Fruit fly (Drosophila melanogaster) whole organism, embryonic: ENCODE data around the gene JMJD5.

Experiments
- Aef1 ChIP-seq: fragments of 200-800 bp; sonication (Bioruptor generic); IDR thresholded peaks from 3 replicates; pipeline ENCODE4 v1.3.6; 2022; ENCODE audit warnings: missing biosample characterization, missing genetic modification characterization
- Antp ChIP-seq: fragments of 200-800 bp; sonication (Bioruptor generic); optimal IDR thresholded peaks from 3 replicates; lab custom pipeline; 2016; ENCODE audit warnings: missing biosample characterization, missing genetic modification characterization
- Atf3 ChIP-seq: fragments of 200-800 bp; sonication (Bioruptor generic); optimal IDR thresholded peaks from 3 replicates; lab custom pipeline; 2016; ENCODE audit warnings: missing biosample characterization, missing genetic modification characterization
- BEAF-32 ChIP-seq: fragments of 200-800 bp; sonication (Bioruptor generic); optimal IDR thresholded peaks from 3 replicates; lab custom pipeline; 2017; ENCODE audit warnings: missing biosample characterization, missing genetic modification characterization, mild to moderate bottlenecking, moderate library complexity, missing genetic modification reagents
- CG10147 ChIP-seq: fragments of 200-800 bp; sonication (Bioruptor generic); optimal IDR thresholded peaks from 2 replicates; lab custom pipeline; 2019; ENCODE audit warnings: missing biosample characterization, mild to moderate bottlenecking, missing genetic modification characterization, moderate library complexity
- CG10267 ChIP-seq: fragments of 200-800 bp; sonication (Bioruptor generic); optimal IDR thresholded peaks from 2 replicates; lab custom pipeline; 2018; ENCODE audit warnings: missing biosample characterization, mild to moderate bottlenecking, missing genetic modification characterization, moderate library complexity
- CG10462 ChIP-seq: fragments of 200-800 bp; sonication (Bioruptor generic); optimal IDR thresholded peaks from 2 replicates; lab custom pipeline; 2016; ENCODE audit warnings: missing biosample characterization, missing genetic modification characterization
- CG10959 ChIP-seq: fragments of 200-800 bp; sonication (Bioruptor generic); IDR thresholded peaks from 2 replicates; pipeline ENCODE4 v1.3.6; 2022; ENCODE audit warnings: missing biosample characterization, missing genetic modification characterization
- CG11696 ChIP-seq: fragments of 200-800 bp; sonication (Bioruptor generic); IDR thresholded peaks from 2 replicates; pipeline ENCODE4 v1.3.6; 2022; ENCODE audit warnings: missing biosample characterization, missing genetic modification characterization
- CG15011 ChIP-seq: fragments of 200-800 bp; sonication (Bioruptor generic); optimal IDR thresholded peaks from 3 replicates; lab custom pipeline; 2018; ENCODE audit warnings: missing biosample characterization, mild to moderate bottlenecking, missing genetic modification characterization
- CG17361 ChIP-seq: fragments of 200-800 bp; sonication (Bioruptor generic); IDR thresholded peaks from 3 replicates; pipeline ENCODE4 v1.3.6; 2022; ENCODE audit warnings: missing biosample characterization, missing genetic modification characterization
- CG1792 ChIP-seq: fragments of 200-800 bp; sonication (Bioruptor generic); optimal IDR thresholded peaks from 2 replicates; lab custom pipeline; 2016; ENCODE audit warnings: missing biosample characterization, missing genetic modification characterization
- CG33213 ChIP-seq: fragments of 200-800 bp; sonication (Bioruptor generic); optimal IDR thresholded peaks from 3 replicates; lab custom pipeline; 2016; ENCODE audit warnings: missing biosample characterization, missing genetic modification characterization
- CG4282 ChIP-seq: fragments of 200-800 bp; sonication (Bioruptor generic); optimal IDR thresholded peaks from 2 replicates; lab custom pipeline; 2016; ENCODE audit warnings: missing biosample characterization, missing genetic modification characterization
- CG43689 ChIP-seq: fragments of 200-800 bp; sonication (Bioruptor generic); IDR thresholded peaks from 2 replicates; pipeline ENCODE4 v1.3.6; 2022; ENCODE audit warnings: missing biosample characterization, missing genetic modification characterization
- CG4404 ChIP-seq: fragments of 200-800 bp; sonication (Bioruptor generic); IDR thresholded peaks from 2 replicates; pipeline ENCODE4 v1.3.6; 2022; ENCODE audit warnings: missing biosample characterization, missing genetic modification characterization
- CG4707 ChIP-seq: fragments of 200-800 bp; sonication (Bioruptor generic); optimal IDR thresholded peaks from 2 replicates; lab custom pipeline; 2018; ENCODE audit warnings: missing biosample characterization, mild to moderate bottlenecking, missing genetic modification characterization, moderate library complexity
- CG9609 ChIP-seq: fragments of 200-800 bp; sonication (Bioruptor generic); optimal IDR thresholded peaks from 3 replicates; lab custom pipeline; 2016; ENCODE audit warnings: missing biosample characterization, missing genetic modification characterization
- CG9876 ChIP-seq: fragments of 200-800 bp; sonication (Bioruptor generic); optimal IDR thresholded peaks from 2 replicates; lab custom pipeline; 2016; ENCODE audit warnings: missing biosample characterization, missing genetic modification characterization
- D19A ChIP-seq: fragments of 200-800 bp; optimal IDR thresholded peaks from 3 replicates; lab custom pipeline; 2019; ENCODE audit warnings: missing biosample characterization, mild to moderate bottlenecking, missing genetic modification characterization, moderate library complexity
- Dek ChIP-seq: fragments of 200-800 bp; sonication (Bioruptor generic); optimal IDR thresholded peaks from 3 replicates; lab custom pipeline; 2019; ENCODE audit warnings: missing biosample characterization, mild to moderate bottlenecking, missing genetic modification characterization, moderate library complexity
- Dll ChIP-seq: fragments of 200-800 bp; sonication (Bioruptor generic); IDR thresholded peaks from 4 replicates; pipeline ENCODE4 v1.3.6; 2022; ENCODE audit warnings: missing biosample characterization, missing genetic modification characterization; ENCODE audit not compliant: partially characterized antibody
- Dp ChIP-seq: fragments of 200-800 bp; sonication (Bioruptor generic); optimal IDR thresholded peaks from 2 replicates; lab custom pipeline; 2018; ENCODE audit warnings: missing biosample characterization, mild to moderate bottlenecking, missing genetic modification characterization, moderate library complexity
- Dref ChIP-seq: fragments of 200-800 bp; sonication (Bioruptor generic); IDR thresholded peaks from 2 replicates; pipeline ENCODE4 v1.3.6; 2022; ENCODE audit warnings: missing biosample characterization, missing genetic modification characterization
- Hey ChIP-seq: fragments of 200-800 bp; sonication (Bioruptor generic); optimal IDR thresholded peaks from 3 replicates; lab custom pipeline; 2018; ENCODE audit warnings: missing biosample characterization, mild to moderate bottlenecking, missing genetic modification characterization
- Hmr ChIP-seq: fragments of 200-800 bp; sonication (Bioruptor generic); optimal IDR thresholded peaks from 3 replicates; lab custom pipeline; 2017; ENCODE audit warnings: mild to moderate bottlenecking, missing biosample characterization, missing genetic modification reagents, missing genetic modification characterization
- Hr3 ChIP-seq: fragments of 200-800 bp; sonication (Bioruptor generic); optimal IDR thresholded peaks from 3 replicates; lab custom pipeline; 2016; ENCODE audit warnings: missing biosample characterization, missing genetic modification characterization
- Hr39 ChIP-seq: fragments of >200 bp; optimal IDR thresholded peaks from 2 replicates; lab custom pipeline; 2017
- Lhr ChIP-seq: fragments of 200-800 bp; sonication (Bioruptor generic); optimal IDR thresholded peaks from 3 replicates; lab custom pipeline; 2017; ENCODE audit warnings: mild to moderate bottlenecking, missing biosample characterization, missing genetic modification reagents, missing genetic modification characterization
- Lim3 ChIP-seq: fragments of 200-800 bp; sonication (Bioruptor generic); IDR thresholded peaks from 2 replicates; pipeline ENCODE4 v1.3.6; 2022; ENCODE audit warnings: missing biosample characterization, missing genetic modification characterization
- Mad ChIP-seq: fragments of 200-800 bp; sonication (Bioruptor generic); optimal IDR thresholded peaks from 2 replicates; lab custom pipeline; 2016; ENCODE audit warnings: missing biosample characterization, missing genetic modification characterization
- Med ChIP-seq: fragments of 200-800 bp; sonication (Bioruptor generic); peaks from one replicate; lab custom pipeline; 2016; ENCODE audit warnings: missing biosample characterization, missing genetic modification characterization, mild to moderate bottlenecking, inconsistent platforms, moderate library complexity
- Nf-YA ChIP-seq: fragments of 200-800 bp; sonication (Bioruptor generic); IDR thresholded peaks from 2 replicates; pipeline ENCODE4 v1.3.6; 2022; ENCODE audit warnings: missing biosample characterization, missing genetic modification characterization
- Ssrp ChIP-seq: fragments of 200-800 bp; sonication (Bioruptor generic); optimal IDR thresholded peaks from 2 replicates; lab custom pipeline; 2018; ENCODE audit warnings: missing biosample characterization, mild to moderate bottlenecking, missing genetic modification characterization, moderate library complexity
- ac ChIP-seq: fragments of 200-800 bp; sonication (Bioruptor generic); optimal IDR thresholded peaks from 3 replicates; lab custom pipeline; 2017; ENCODE audit warnings: missing biosample characterization, mild to moderate bottlenecking, missing genetic modification characterization
- bbx ChIP-seq: fragments of 200-800 bp; sonication (Bioruptor generic); IDR thresholded peaks from 2 replicates; pipeline ENCODE4 v1.3.6; 2022; ENCODE audit warnings: missing biosample characterization, missing genetic modification characterization; ENCODE audit not compliant: partially characterized antibody
- chif ChIP-seq, 2 experiments: fragments of 200-800 bp; sonication (Bioruptor generic); optimal IDR thresholded peaks; 3 replicates each; lab custom pipeline; 2016; ENCODE audit warnings: missing biosample characterization in 2 of 2, missing genetic modification characterization in 2 of 2
- dpn ChIP-seq, 2 experiments: fragments of 200-800 bp; sonication (Bioruptor generic); optimal IDR thresholded peaks; 3 replicates each; lab custom pipeline; 2016; ENCODE audit warnings: missing biosample characterization in 2 of 2, missing genetic modification characterization in 2 of 2
- ewg ChIP-seq: fragments of 200-800 bp; sonication (Bioruptor generic); optimal IDR thresholded peaks from 3 replicates; lab custom pipeline; 2017; ENCODE audit warnings: mild to moderate bottlenecking, missing biosample characterization, missing genetic modification reagents, missing genetic modification characterization
- exex ChIP-seq: fragments of 200-800 bp; sonication (Bioruptor generic); optimal IDR thresholded peaks from 4 replicates; lab custom pipeline; 2018; ENCODE audit warnings: missing biosample characterization, mild to moderate bottlenecking, missing genetic modification characterization, moderate library complexity
- fd96Cb ChIP-seq: fragments of 200-800 bp; sonication (Bioruptor generic); optimal IDR thresholded peaks from 2 replicates; lab custom pipeline; 2018; ENCODE audit warnings: missing biosample characterization, mild to moderate bottlenecking, missing genetic modification characterization, moderate library complexity
- fu2 ChIP-seq: fragments of 200-800 bp; sonication (Bioruptor generic); optimal IDR thresholded peaks from 2 replicates; lab custom pipeline; 2016; ENCODE audit warnings: missing biosample characterization, missing genetic modification characterization
- gcm2 ChIP-seq: fragments of 200-800 bp; sonication (Bioruptor generic); optimal IDR thresholded peaks from 2 replicates; lab custom pipeline; 2016; ENCODE audit warnings: missing biosample characterization, missing genetic modification characterization
- kah ChIP-seq: fragments of 200-800 bp; sonication (Bioruptor generic); optimal IDR thresholded peaks from 2 replicates; lab custom pipeline; 2018; ENCODE audit warnings: missing biosample characterization, mild to moderate bottlenecking, missing genetic modification characterization
- pan ChIP-seq, 4 experiments: fragments of >200 bp in 3 of 4; fragments of 200-800 bp in 1 of 4; sonication (Bioruptor generic) in 1 of 4; optimal IDR thresholded peaks in 3 of 4; IDR thresholded peaks in 1 of 4; 2 replicates each; pipeline versions ENCODE4 v1.3.6 to Lab custom; 2017 to 2022; ENCODE audit warnings: missing biosample characterization in 2 of 4, missing genetic modification characterization in 2 of 4, mixed read lengths in 1 of 4
- prd ChIP-seq, 3 experiments: fragments of >200 bp in 2 of 3; fragments of 200-800 bp in 1 of 3; sonication (Bioruptor generic) in 1 of 3; optimal IDR thresholded peaks in 2 of 3; IDR thresholded peaks in 1 of 3; 2 replicates in 2 of 3; 3 replicates in 1 of 3; pipeline versions ENCODE4 v1.3.6 to Lab custom; 2017 to 2022; ENCODE audit warnings: missing biosample characterization in 1 of 3, missing genetic modification characterization in 1 of 3
- sens ChIP-seq: fragments of 200-800 bp; sonication (Bioruptor generic); peaks from one replicate; lab custom pipeline; 2016; ENCODE audit warnings: missing biosample characterization, missing genetic modification characterization
- tio ChIP-seq: fragments of 200-800 bp; sonication (Bioruptor generic); optimal IDR thresholded peaks from 2 replicates; lab custom pipeline; 2017; ENCODE audit warnings: missing biosample characterization, missing genetic modification characterization, inconsistent platforms
- unc-4 ChIP-seq: fragments of 200-800 bp; sonication (Bioruptor generic); IDR thresholded peaks from 2 replicates; pipeline ENCODE4 v1.3.6; 2022; ENCODE audit warnings: missing biosample characterization, missing genetic modification characterization; ENCODE audit not compliant: partially characterized antibody
- usp ChIP-seq: fragments of >200 bp; optimal IDR thresholded peaks from 2 replicates; lab custom pipeline; 2017; ENCODE audit warnings: missing biosample characterization, missing genetic modification characterization

The JMJD5 gene

dm6 chr3L:835455-836034 is 5.6 kb downstream of the JMJD5 start, which contains the start of gene CG42554 (continued):
- peak; percentile 26; the same call in 1 of the 2 replicates for TF ChIP-seq bbx (GFP tag; lab: Robert Waterston, UW)
- TF ChIP-seq BEAF-32 (GFP tag; lab: Kevin White, UChicago) = peak; percentile 64
- TF ChIP-seq Lhr (GFP tag; lab: Kevin White, UChicago) = no peak
- no peak for TF ChIP-seq CG17361 (GFP tag; lab: Robert Waterston, UW)
- no peak for TF ChIP-seq CG11696 (GFP tag; lab: Robert Waterston, UW)
- TF ChIP-seq Lim3 (GFP tag; lab: Robert Waterston, UW) = no peak
- peak; percentile 88 for TF ChIP-seq Dp (GFP tag; lab: Kevin White, UChicago)
- TF ChIP-seq CG10147 (GFP tag; lab: Kevin White, UChicago) = no peak
- TF ChIP-seq Ssrp (tag; lab: Kevin White, UChicago) = no peak
- TF ChIP-seq Dek (tag; lab: Kevin White, UChicago) = no peak
- TF ChIP-seq Hr39 (lab: Kevin White, UChicago) = no peak
- TF ChIP-seq fu2 = no peak
- no peak for TF ChIP-seq kah (GFP tag; lab: Kevin White, UChicago)
- no peak for TF ChIP-seq CG4707 (GFP tag; lab: Kevin White, UChicago)
- no peak for TF ChIP-seq Hr3 (GFP tag; lab: Kevin White, UChicago)
- TF ChIP-seq CG15011 = no peak
- TF ChIP-seq Dll (GFP tag; lab: Robert Waterston, UW) = peak; percentile 67
- no peak for TF ChIP-seq Hey (tag; lab: Kevin White, UChicago)
- no peak for TF ChIP-seq chif (GFP tag; optimal IDR thresholded peaks at IDR 0.05; lab: Kevin White, UChicago)
- no peak for TF ChIP-seq dpn (GFP tag; optimal IDR thresholded peaks at IDR 0.05; lab: Kevin White, UChicago)
- TF ChIP-seq CG10462 (GFP tag; lab: Kevin White, UChicago) = no peak
- TF ChIP-seq Mad = no peak
- no peak for TF ChIP-seq CG43689 (GFP tag; lab: Robert Waterston, UW)
- no peak for TF ChIP-seq exex
- no peak for TF ChIP-seq Aef1
- no peak for TF ChIP-seq Antp (GFP tag; lab: Kevin White, UChicago)
- no peak for TF ChIP-seq sens (GFP tag; lab: Kevin White, UChicago)
- no peak for TF ChIP-seq Nf-YA (GFP tag; lab: Robert Waterston, UW)
- TF ChIP-seq Med (GFP tag; lab: Kevin White, UChicago) = peak; percentile 11
- TF ChIP-seq D19A = no peak
- TF ChIP-seq ewg (GFP tag; lab: Kevin White, UChicago) = no peak
- no peak for TF ChIP-seq CG10959 (GFP tag; lab: Robert Waterston, UW)
- no peak for TF ChIP-seq gcm2
- TF ChIP-seq unc-4 (GFP tag; lab: Robert Waterston, UW) = peak; percentile 68
- TF ChIP-seq Atf3 (GFP tag; lab: Kevin White, UChicago) = no peak
- TF ChIP-seq Dref (GFP tag; lab: Robert Waterston, UW) = peak; percentile 82
- TF ChIP-seq CG1792 (GFP tag; lab: Kevin White, UChicago) = no peak
- peak; percentile 38 for TF ChIP-seq CG10267 (tag; lab: Kevin White, UChicago)
- no peak for TF ChIP-seq tio (GFP tag; lab: Kevin White, UChicago)
- no peak for TF ChIP-seq CG4282 (GFP tag; lab: Kevin White, UChicago)
- no peak for TF ChIP-seq ac (GFP tag; lab: Kevin White, UChicago)
- TF ChIP-seq usp (GFP tag; lab: Kevin White, UChicago) = no peak
- no peak for TF ChIP-seq CG33213 (GFP tag; lab: Kevin White, UChicago)
- no peak for TF ChIP-seq Hmr (GFP tag; lab: Kevin White, UChicago)
- no peak for TF ChIP-seq prd (optimal IDR thresholded peaks at IDR 0.05; lab: Kevin White, UChicago)
- no peak for TF ChIP-seq prd (GFP tag; IDR thresholded peaks at IDR 0.05; lab: Robert Waterston, UW)
- no peak for TF ChIP-seq CG9609 (GFP tag; lab: Kevin White, UChicago)
- no peak for TF ChIP-seq CG9876 (GFP tag; lab: Kevin White, UChicago)
- no peak for TF ChIP-seq pan (optimal IDR thresholded peaks at IDR 0.05; lab: Kevin White, UChicago)
- TF ChIP-seq pan (GFP tag; optimal IDR thresholded peaks at IDR 0.05 in 1 of 2, IDR thresholded peaks at IDR 0.05 in 1 of 2) = no peak
- TF ChIP-seq CG4404 (GFP tag; lab: Robert Waterston, UW) = no peak
- TF ChIP-seq fd96Cb (tag; lab: Kevin White, UChicago) = no peak
